Worm (Caenorhabditis elegans) whole organism, L4 larva: ENCODE results near the gene mab-21.

Experiments
- D1046.2 ChIP-seq: fragments of 200-800 bp; sonication (Bioruptor generic); IDR thresholded peaks from 2 replicates; pipeline ENCODE4 v1.3.6; 2022; ENCODE audit warnings: missing genetic modification characterization, missing compliant biosample characterization
- F37D6.2 ChIP-seq: sonication (generic microtip); optimal IDR thresholded peaks from 2 replicates; lab custom pipeline; 2016; ENCODE audit warnings: mild to moderate bottlenecking, missing genetic modification characterization, missing compliant biosample characterization
- F44E2.7 ChIP-seq: fragments of 200-800 bp; sonication (Bioruptor generic); IDR thresholded peaks from 2 replicates; pipeline ENCODE4 v2.1.2; 2022; ENCODE audit warnings: missing genetic modification characterization, missing compliant biosample characterization
- T26A8.4 ChIP-seq: fragments of 200-800 bp; sonication (Bioruptor generic); IDR thresholded peaks from 2 replicates; pipeline ENCODE4 v1.3.6; 2022; ENCODE audit warnings: missing genetic modification characterization, missing compliant biosample characterization
- Y5F2A.4 ChIP-seq: fragments of 200-800 bp; sonication (Bioruptor generic); optimal IDR thresholded peaks from 2 replicates; lab custom pipeline; 2018; ENCODE audit warnings: mild to moderate bottlenecking, missing genetic modification characterization, missing compliant biosample characterization
- ZK337.2 ChIP-seq: fragments of 200-800 bp; sonication (Bioruptor generic); IDR thresholded peaks from 2 replicates; pipeline ENCODE4 v1.3.6; 2022; ENCODE audit warnings: missing genetic modification reagents, missing genetic modification characterization, missing compliant biosample characterization
- aha-1 ChIP-seq: fragments of 150-350 bp; peaks from one replicate; lab custom pipeline; 2014; ENCODE audit warnings: missing biosample characterization, missing genetic modification characterization
- ama-1 ChIP-seq: fragments of 150-350 bp; optimal IDR thresholded peaks from 2 replicates; lab custom pipeline; 2014; ENCODE audit warnings: inconsistent platforms, mixed read lengths
- arid-1 ChIP-seq: fragments of 200-800 bp; sonication (Bioruptor generic); conservative IDR thresholded peaks from 2 replicates; pipeline ENCODE4 v1.3.6; 2022; ENCODE audit warnings: missing genetic modification reagents, missing genetic modification characterization, missing compliant biosample characterization
- attf-4 ChIP-seq: sonication (generic microtip); optimal IDR thresholded peaks from 3 replicates; lab custom pipeline; 2017; ENCODE audit warnings: missing biosample characterization, missing genetic modification characterization
- ceh-28 ChIP-seq: fragments of 150-350 bp; optimal IDR thresholded peaks from 2 replicates; lab custom pipeline; 2014; ENCODE audit warnings: missing biosample characterization, missing genetic modification reagents, missing genetic modification characterization
- ceh-32 ChIP-seq: sonication (generic microtip); optimal IDR thresholded peaks from 2 replicates; lab custom pipeline; 2016; ENCODE audit warnings: mild to moderate bottlenecking, missing genetic modification characterization, missing compliant biosample characterization; ENCODE audit not compliant: poor library complexity
- ceh-44 ChIP-seq: fragments of 200-800 bp; sonication (Bioruptor generic); IDR thresholded peaks from 2 replicates; pipeline ENCODE4 v1.3.6; 2022; ENCODE audit warnings: missing genetic modification reagents, missing genetic modification characterization, missing compliant biosample characterization
- ceh-62 ChIP-seq: sonication (generic microtip); optimal IDR thresholded peaks from 2 replicates; lab custom pipeline; 2017; ENCODE audit warnings: missing biosample characterization, missing genetic modification characterization
- cey-2 ChIP-seq: sonication (generic microtip); optimal IDR thresholded peaks from 3 replicates; lab custom pipeline; 2017; ENCODE audit warnings: missing genetic modification characterization, mild to moderate bottlenecking, missing compliant biosample characterization, antibody characterized with exemption, borderline replicate concordance; ENCODE audit not compliant: insufficient read depth
- daf-16 ChIP-seq, 3 experiments: sonication (generic microtip); optimal IDR thresholded peaks; 2 replicates each; lab custom pipeline; 2016 to 2017; ENCODE audit warnings: missing genetic modification characterization in 3 of 3, missing genetic modification reagents in 3 of 3, mild to moderate bottlenecking in 2 of 3, missing compliant biosample characterization in 2 of 3, missing biosample characterization in 1 of 3, moderate library complexity in 1 of 3
- dmd-6 ChIP-seq: fragments of 200-800 bp; sonication (Bioruptor generic); IDR thresholded peaks from 2 replicates; pipeline ENCODE4 v1.3.6; 2022; ENCODE audit warnings: missing genetic modification reagents, missing genetic modification characterization, missing compliant biosample characterization
- dmd-9 ChIP-seq: fragments of 200-800 bp; sonication (Bioruptor generic); IDR thresholded peaks from 2 replicates; pipeline ENCODE4 v1.3.6; 2022; ENCODE audit warnings: missing genetic modification reagents, missing genetic modification characterization, missing compliant biosample characterization
- duxl-1 ChIP-seq: sonication (generic microtip); optimal IDR thresholded peaks from 2 replicates; lab custom pipeline; 2016; ENCODE audit warnings: mild to moderate bottlenecking, missing genetic modification characterization, moderate library complexity, missing compliant biosample characterization; ENCODE audit not compliant: poor library complexity
- dve-1 ChIP-seq: sonication (generic microtip); optimal IDR thresholded peaks from 2 replicates; lab custom pipeline; 2017; ENCODE audit warnings: antibody characterized with exemption, mild to moderate bottlenecking, missing genetic modification characterization, missing compliant biosample characterization; ENCODE audit not compliant: insufficient read depth
- egl-27 ChIP-seq: sonication (generic microtip); optimal IDR thresholded peaks from 3 replicates; lab custom pipeline; 2017; ENCODE audit warnings: missing biosample characterization, missing genetic modification reagents, missing genetic modification characterization
- fkh-10 ChIP-seq: fragments of 150-350 bp; optimal IDR thresholded peaks from 2 replicates; lab custom pipeline; 2014; ENCODE audit warnings: missing biosample characterization, missing genetic modification reagents, missing genetic modification characterization
- hmg-1.1 ChIP-seq: fragments of 200-800 bp; sonication (Bioruptor generic); IDR thresholded peaks from 2 replicates; pipeline ENCODE4 v1.3.6; 2022; ENCODE audit warnings: missing genetic modification reagents, missing genetic modification characterization, missing compliant biosample characterization
- jun-1 ChIP-seq: fragments of 150-350 bp; optimal IDR thresholded peaks from 2 replicates; lab custom pipeline; 2014; ENCODE audit warnings: missing biosample characterization, missing genetic modification reagents, missing genetic modification characterization
- lin-38 ChIP-seq: fragments of 200-800 bp; sonication (Bioruptor generic); IDR thresholded peaks from 2 replicates; pipeline ENCODE4 v1.3.6; 2022; ENCODE audit warnings: missing genetic modification reagents, missing genetic modification characterization, missing compliant biosample characterization
- lin-39 ChIP-seq: fragments of 150-350 bp; optimal IDR thresholded peaks from 2 replicates; lab custom pipeline; 2014; ENCODE audit warnings: missing biosample characterization, missing genetic modification reagents, missing genetic modification characterization
- lir-3 ChIP-seq: sonication (generic microtip); optimal IDR thresholded peaks from 2 replicates; lab custom pipeline; 2016; ENCODE audit warnings: mild to moderate bottlenecking, missing genetic modification characterization, missing compliant biosample characterization
- mdl-1 ChIP-seq, 2 experiments: fragments of 150-350 bp in 1 of 2; sonication (generic microtip) in 1 of 2; optimal IDR thresholded peaks; 2 replicates each; lab custom pipeline; 2014 to 2017; ENCODE audit warnings: missing biosample characterization in 2 of 2, missing genetic modification characterization in 2 of 2
- mdt-29 ChIP-seq: fragments of 200-800 bp; sonication (Bioruptor generic); IDR thresholded peaks from 2 replicates; pipeline ENCODE4 v1.3.6; 2022; ENCODE audit warnings: missing genetic modification reagents, missing genetic modification characterization, missing compliant biosample characterization
- mep-1 ChIP-seq: fragments of 150-350 bp; sonication (generic microtip); optimal IDR thresholded peaks from 3 replicates; lab custom pipeline; 2014; ENCODE audit warnings: missing biosample characterization, missing genetic modification characterization
- mes-2 ChIP-seq: sonication (generic microtip); optimal IDR thresholded peaks from 2 replicates; lab custom pipeline; 2016; ENCODE audit warnings: missing genotype, mild to moderate bottlenecking, missing genetic modification characterization, missing compliant biosample characterization; ENCODE audit not compliant: poor library complexity, severe bottlenecking
- mxl-2 ChIP-seq: fragments of 200-800 bp; sonication (Bioruptor generic); conservative IDR thresholded peaks from 2 replicates; pipeline ENCODE4 v1.3.6; 2022; ENCODE audit warnings: missing genetic modification reagents, missing genetic modification characterization, missing compliant biosample characterization
- nhr-102 ChIP-seq: sonication (generic microtip); optimal IDR thresholded peaks from 2 replicates; lab custom pipeline; 2016; ENCODE audit warnings: mild to moderate bottlenecking, missing genetic modification characterization, moderate library complexity, missing compliant biosample characterization
- nhr-111 ChIP-seq: fragments of 200-800 bp; sonication (Bioruptor generic); optimal IDR thresholded peaks from 2 replicates; lab custom pipeline; 2018; ENCODE audit warnings: mild to moderate bottlenecking, missing genetic modification characterization, missing compliant biosample characterization
- nhr-237 ChIP-seq: sonication (generic microtip); optimal IDR thresholded peaks from 2 replicates; lab custom pipeline; 2017; ENCODE audit warnings: missing biosample characterization, missing genetic modification characterization
- nhr-25 ChIP-seq: sonication (generic microtip); optimal IDR thresholded peaks from 2 replicates; lab custom pipeline; 2017; ENCODE audit warnings: missing genetic modification characterization, mild to moderate bottlenecking, missing compliant biosample characterization, antibody characterized with exemption, moderate library complexity, borderline replicate concordance; ENCODE audit not compliant: insufficient read depth
- nhr-42 ChIP-seq: fragments of 200-800 bp; sonication (Bioruptor generic); IDR thresholded peaks from 2 replicates; pipeline ENCODE4 v1.3.6; 2022; ENCODE audit warnings: missing genetic modification characterization, missing compliant biosample characterization
- nhr-76 ChIP-seq: fragments of 150-350 bp; optimal IDR thresholded peaks from 2 replicates; lab custom pipeline; 2014; ENCODE audit warnings: missing biosample characterization, missing genetic modification characterization
- php-3 ChIP-seq: fragments of 200-800 bp; sonication (Bioruptor generic); IDR thresholded peaks from 2 replicates; pipeline ENCODE4 v1.3.6; 2022; ENCODE audit warnings: missing genetic modification reagents, missing genetic modification characterization, missing compliant biosample characterization
- pqm-1 ChIP-seq: sonication (generic microtip); optimal IDR thresholded peaks from 2 replicates; lab custom pipeline; 2017; ENCODE audit warnings: missing biosample characterization, missing genetic modification characterization
- set-16 ChIP-seq: fragments of 200-800 bp; sonication (Bioruptor generic); IDR thresholded peaks from 2 replicates; pipeline ENCODE4 v1.3.6; 2022; ENCODE audit warnings: missing genetic modification reagents, missing genetic modification characterization, missing compliant biosample characterization
- skn-1 ChIP-seq: fragments of 150-350 bp; optimal IDR thresholded peaks from 2 replicates; lab custom pipeline; 2014; ENCODE audit warnings: missing biosample characterization, missing genetic modification characterization
- snpc-4 ChIP-seq: fragments of 150-350 bp; optimal IDR thresholded peaks from 2 replicates; lab custom pipeline; 2014; ENCODE audit warnings: missing biosample characterization, missing genetic modification characterization
- spr-1 ChIP-seq: sonication (generic microtip); optimal IDR thresholded peaks from 2 replicates; lab custom pipeline; 2016; ENCODE audit warnings: mild to moderate bottlenecking, missing genetic modification characterization, missing compliant biosample characterization
- tra-1 ChIP-seq: fragments of 200-800 bp; sonication (Bioruptor generic); IDR thresholded peaks from 2 replicates; pipeline ENCODE4 v1.3.6; 2022; ENCODE audit warnings: missing genetic modification reagents, missing genetic modification characterization, missing compliant biosample characterization
- unc-62 ChIP-seq, 3 experiments: fragments of 150-350 bp in 1 of 3; sonication (generic microtip); optimal IDR thresholded peaks in 2 of 3; peaks in 1 of 3; 1 replicate in 1 of 3; 2 replicates in 2 of 3; lab custom pipeline; 2014 to 2017; ENCODE audit warnings: missing biosample characterization in 3 of 3, missing genetic modification characterization in 3 of 3, missing genetic modification reagents in 3 of 3, missing genotype in 1 of 3
- zag-1 ChIP-seq: fragments of 150-350 bp; optimal IDR thresholded peaks from 2 replicates; lab custom pipeline; 2014; ENCODE audit warnings: missing biosample characterization, missing genetic modification characterization
- zfp-3 ChIP-seq: fragments of 200-800 bp; sonication (Bioruptor generic); conservative IDR thresholded peaks from 2 replicates; pipeline ENCODE4 v1.3.6; 2022; ENCODE audit warnings: missing genetic modification reagents, missing genetic modification characterization, missing compliant biosample characterization
- zip-11 ChIP-seq: fragments of 200-800 bp; sonication (Bioruptor generic); IDR thresholded peaks from 2 replicates; pipeline ENCODE4 v1.3.6; 2022; ENCODE audit warnings: missing genetic modification characterization, missing compliant biosample characterization

mab-21 gene

DNA sequence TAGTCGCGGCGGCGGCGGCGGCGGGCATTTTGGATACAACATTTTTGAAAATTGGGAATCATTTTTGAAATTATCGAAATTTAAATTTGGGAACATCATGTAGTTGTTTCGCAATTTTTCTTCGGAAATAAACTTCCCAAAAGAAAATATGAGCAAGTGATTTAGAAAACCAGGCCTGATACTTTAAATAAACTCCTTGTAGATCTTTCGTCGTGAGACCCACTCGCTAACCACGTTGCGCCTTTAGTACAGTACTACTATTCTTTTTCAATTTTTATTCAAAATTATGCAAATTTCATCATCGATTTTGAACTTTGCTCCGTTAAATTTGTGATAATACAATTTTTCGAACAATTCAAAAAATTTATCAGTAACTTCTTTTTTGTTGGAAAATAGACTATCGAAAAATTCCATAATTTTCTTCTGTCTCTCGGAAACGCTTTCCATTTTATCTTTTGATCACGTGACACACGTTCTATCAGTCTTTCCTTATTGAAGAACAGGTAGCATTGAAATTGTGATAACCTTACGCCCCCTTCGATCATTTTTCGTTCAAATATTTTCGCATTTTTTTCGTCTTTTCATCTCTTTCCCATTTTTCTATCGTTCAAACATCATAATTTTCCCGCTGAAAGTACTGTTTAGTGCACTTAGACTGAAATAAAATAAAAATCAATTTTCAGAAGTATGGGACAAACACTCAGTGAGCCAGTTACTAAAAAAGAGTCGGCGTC is 49.4 kb downstream of the mab-21 start, which contains the start of gene ppm-2 (continued):
- TF ChIP-seq dmd-9 (GFP tag; lab: Robert Waterston, UW) (0 out of 2 replicates have a peak, but pooled peaks have one; percentile 4), T26A8.4 (GFP tag; lab: Robert Waterston, UW) (no peak), Y5F2A.4 (GFP tag; lab: Kevin White, UChicago) (no peak), mes-2 (tag; lab: Kevin White, UChicago) (no peak), F37D6.2 (no peak), dmd-6 (GFP tag; lab: Robert Waterston, UW) (peak; percentile 77), zip-11 (GFP tag; lab: Robert Waterston, UW) (no peak), arid-1 (GFP tag; lab: Robert Waterston, UW) (no peak), D1046.2 (GFP tag; lab: Robert Waterston, UW) (no peak), ceh-44 (no peak), nhr-25 (tag; lab: Kevin White, UChicago) (no peak), skn-1 (tag; lab: Kevin White, UChicago) (no peak), hmg-1.1 (GFP tag; lab: Robert Waterston, UW) (no peak), aha-1 (tag; lab: Kevin White, UChicago) (no peak), jun-1 (tag; lab: Kevin White, UChicago) (no peak), duxl-1 (no peak), lir-3 (tag; lab: Kevin White, UChicago) (no peak), daf-16 (GFP tag; optimal IDR thresholded peaks at IDR 0.05; lab: Kevin White, UChicago) (no peak), daf-16 (tag; optimal IDR thresholded peaks at IDR 0.05; lab: Kevin White, UChicago) (peak; percentile 43), php-3 (GFP tag; lab: Robert Waterston, UW) (no peak), mep-1 (tag; lab: Kevin White, UChicago) (peak; percentile 13), mdt-29 (GFP tag; lab: Robert Waterston, UW) (no peak), dve-1 (peak; percentile 55), ZK337.2 (GFP tag; lab: Robert Waterston, UW) (no peak), zfp-3 (GFP tag; lab: Robert Waterston, UW) (0 out of 2 replicates have a peak, but pooled peaks have one; percentile 45), tra-1 (GFP tag; lab: Robert Waterston, UW) (0 out of 2 replicates have a peak, but pooled peaks have one; percentile 9), snpc-4 (no peak), nhr-237 (tag; lab: Kevin White, UChicago) (no peak), fkh-10 (GFP tag; lab: Kevin White, UChicago) (no peak), lin-38 (GFP tag; lab: Robert Waterston, UW) (peak; percentile 22; the same call in 1 of the 2 replicates), ama-1 (no peak), ceh-28 (tag; lab: Kevin White, UChicago) (no peak), cey-2 (no peak), zag-1 (tag; lab: Kevin White, UChicago) (no peak), ceh-62 (tag; lab: Kevin White, UChicago) (no peak), egl-27 (tag; lab: Kevin White, UChicago) (no peak), mxl-2 (no peak), F44E2.7 (GFP tag; lab: Robert Waterston, UW) (no peak), nhr-42 (GFP tag; lab: Robert Waterston, UW) (no peak), lin-39 (tag; lab: Kevin White, UChicago) (no peak), nhr-111 (GFP tag; lab: Kevin White, UChicago) (no peak), mdl-1 (tag; optimal IDR thresholded peaks at IDR 0.05; lab: Kevin White, UChicago) (peak in 1 of 2 experiments; percentile 10), ceh-32 (no peak), unc-62 (GFP tag; optimal IDR thresholded peaks at IDR 0.05 in 1 of 2; lab: Kevin White, UChicago) (no peak), unc-62 (tag; optimal IDR thresholded peaks at IDR 0.05; lab: Kevin White, UChicago) (no peak), pqm-1 (tag; lab: Kevin White, UChicago) (no peak), nhr-76 (tag; lab: Kevin White, UChicago) (no peak), spr-1 (tag; lab: Kevin White, UChicago) (no peak), nhr-102 (tag; lab: Kevin White, UChicago) (no peak), attf-4 (no peak), set-16 (GFP tag; lab: Robert Waterston, UW) (no peak)
